Fruit fly (Drosophila melanogaster) whole organism, embryonic: ENCODE results near the gene DEF8.

Experiments used
- Awh ChIP-seq: fragments of 200-800 bp; sonication (Bioruptor generic); IDR thresholded peaks from 2 replicates; pipeline ENCODE4, ENCODE4 v1.3.6; 2022; ENCODE audit warnings: missing biosample characterization, missing genetic modification characterization
- CG12219 ChIP-seq: fragments of 200-800 bp; sonication (Bioruptor generic); optimal IDR thresholded peaks from 3 replicates; lab custom pipeline; 2018; ENCODE audit warnings: missing biosample characterization, mild to moderate bottlenecking, missing genetic modification characterization
- CG12769 ChIP-seq: fragments of 200-800 bp; sonication (Bioruptor generic); optimal IDR thresholded peaks from 2 replicates; lab custom pipeline; 2019; ENCODE audit warnings: missing biosample characterization, mild to moderate bottlenecking, missing genetic modification characterization, moderate library complexity
- CG13624 ChIP-seq: fragments of 200-800 bp; sonication (Bioruptor generic); optimal IDR thresholded peaks from 2 replicates; lab custom pipeline; 2016; ENCODE audit warnings: missing biosample characterization, missing genetic modification characterization
- CG14860 ChIP-seq: fragments of 200-800 bp; sonication (Bioruptor generic); IDR thresholded peaks from 3 replicates; pipeline ENCODE4 v1.3.6; 2022; ENCODE audit warnings: missing biosample characterization, missing genetic modification characterization; ENCODE audit not compliant: partially characterized antibody
- CG1602 ChIP-seq: fragments of 200-800 bp; sonication (Bioruptor generic); optimal IDR thresholded peaks from 3 replicates; lab custom pipeline; 2016; ENCODE audit warnings: missing biosample characterization, missing genetic modification characterization
- CG16815 ChIP-seq: fragments of 200-800 bp; sonication (Bioruptor generic); optimal IDR thresholded peaks from 3 replicates; lab custom pipeline; 2017; ENCODE audit warnings: missing biosample characterization, mild to moderate bottlenecking, missing genetic modification characterization
- CG17568 ChIP-seq: fragments of 200-800 bp; sonication (Bioruptor generic); optimal IDR thresholded peaks from 2 replicates; lab custom pipeline; 2018; ENCODE audit warnings: missing biosample characterization, mild to moderate bottlenecking, missing genetic modification characterization, moderate library complexity
- CG18619 ChIP-seq: fragments of 200-800 bp; sonication (Bioruptor generic); optimal IDR thresholded peaks from 3 replicates; lab custom pipeline; 2017; ENCODE audit warnings: missing biosample characterization, mild to moderate bottlenecking, missing genetic modification characterization
- CG18764 ChIP-seq: fragments of 200-800 bp; sonication (Bioruptor generic); optimal IDR thresholded peaks from 3 replicates; lab custom pipeline; 2016; ENCODE audit warnings: missing biosample characterization, missing genetic modification characterization
- CG2199 ChIP-seq: fragments of 200-800 bp; sonication (Bioruptor generic); IDR thresholded peaks from 3 replicates; pipeline ENCODE4 v1.3.6; 2022; ENCODE audit warnings: missing biosample characterization, missing genetic modification characterization
- CG32767 ChIP-seq: fragments of 200-800 bp; sonication (Bioruptor generic); IDR thresholded peaks from 2 replicates; pipeline ENCODE4 v1.3.6; 2022; ENCODE audit warnings: missing biosample characterization, missing genetic modification characterization
- CG32772 ChIP-seq: fragments of 200-800 bp; sonication (Bioruptor generic); IDR thresholded peaks from 2 replicates; pipeline ENCODE4 v1.3.6; 2022; ENCODE audit warnings: missing biosample characterization, missing genetic modification characterization
- CG3847 ChIP-seq: fragments of 200-800 bp; sonication (Bioruptor generic); IDR thresholded peaks from 2 replicates; pipeline ENCODE4 v1.3.6; 2022; ENCODE audit warnings: missing biosample characterization, missing genetic modification characterization
- CG6765 ChIP-seq: fragments of 200-800 bp; sonication (Bioruptor generic); optimal IDR thresholded peaks from 3 replicates; lab custom pipeline; 2017; ENCODE audit warnings: missing biosample characterization, mild to moderate bottlenecking, missing genetic modification characterization
- CG7271 ChIP-seq: fragments of 200-800 bp; sonication (Bioruptor generic); optimal IDR thresholded peaks from 2 replicates; lab custom pipeline; 2018; ENCODE audit warnings: missing biosample characterization, mild to moderate bottlenecking, missing genetic modification characterization, moderate library complexity
- CG8765 ChIP-seq: fragments of 200-800 bp; sonication (Bioruptor generic); IDR thresholded peaks from 2 replicates; pipeline ENCODE4 v1.3.6; 2022; ENCODE audit warnings: missing biosample characterization, missing genetic modification characterization
- CG9876 ChIP-seq: fragments of 200-800 bp; sonication (Bioruptor generic); optimal IDR thresholded peaks from 2 replicates; lab custom pipeline; 2016; ENCODE audit warnings: missing biosample characterization, missing genetic modification characterization
- Fer1 ChIP-seq: fragments of 200-800 bp; sonication (Bioruptor generic); optimal IDR thresholded peaks from 2 replicates; lab custom pipeline; 2017; ENCODE audit warnings: missing biosample characterization, mild to moderate bottlenecking, missing genetic modification characterization
- Gug ChIP-seq: fragments of 200-800 bp; sonication (Bioruptor generic); IDR thresholded peaks from 4 replicates; pipeline ENCODE4 v1.3.6; 2022; ENCODE audit warnings: missing biosample characterization, missing genetic modification characterization
- HHEX ChIP-seq: fragments of 200-800 bp; sonication (Bioruptor generic); optimal IDR thresholded peaks from 3 replicates; lab custom pipeline; 2017; ENCODE audit warnings: missing biosample characterization, mild to moderate bottlenecking, missing genetic modification characterization, missing genetic modification reagents
- MBD-R2 ChIP-seq: fragments of 200-800 bp; sonication (Bioruptor generic); IDR thresholded peaks from 2 replicates; pipeline ENCODE4 v1.3.6; 2022; ENCODE audit warnings: missing biosample characterization, missing genetic modification characterization
- MTF-1 ChIP-seq: fragments of 200-800 bp; sonication (Bioruptor generic); optimal IDR thresholded peaks from 2 replicates; lab custom pipeline; 2018; ENCODE audit warnings: missing biosample characterization, mild to moderate bottlenecking, missing genetic modification characterization, borderline replicate concordance
- Mad ChIP-seq: fragments of 200-800 bp; sonication (Bioruptor generic); optimal IDR thresholded peaks from 2 replicates; lab custom pipeline; 2016; ENCODE audit warnings: missing biosample characterization, missing genetic modification characterization
- Oli ChIP-seq: fragments of 200-800 bp; sonication (Bioruptor generic); optimal IDR thresholded peaks from 2 replicates; lab custom pipeline; 2018; ENCODE audit warnings: missing biosample characterization, mild to moderate bottlenecking, missing genetic modification characterization, moderate library complexity
- Sox100B ChIP-seq: fragments of 200-800 bp; sonication (Bioruptor generic); optimal IDR thresholded peaks from 3 replicates; lab custom pipeline; 2018; ENCODE audit warnings: missing biosample characterization, mild to moderate bottlenecking, missing genetic modification characterization
- Trl ChIP-seq, 3 experiments: fragments of >200 bp in 2 of 3; fragments of 200-800 bp in 1 of 3; sonication (Bioruptor generic) in 1 of 3; optimal IDR thresholded peaks; 2 replicates in 1 of 3; 3 replicates in 2 of 3; lab custom pipeline; 2016 to 2017; ENCODE audit warnings: missing biosample characterization in 1 of 3, missing genetic modification characterization in 1 of 3
- Usf ChIP-seq: fragments of 200-800 bp; sonication (Bioruptor generic); optimal IDR thresholded peaks from 2 replicates; lab custom pipeline; 2017; ENCODE audit warnings: missing genotype, missing biosample characterization, missing genetic modification characterization
- ash1 ChIP-seq: fragments of 200-800 bp; sonication (Bioruptor generic); optimal IDR thresholded peaks from 2 replicates; lab custom pipeline; 2018; ENCODE audit warnings: missing biosample characterization, mild to moderate bottlenecking, missing genetic modification characterization
- cwo ChIP-seq: fragments of 200-800 bp; sonication (Bioruptor generic); optimal IDR thresholded peaks from 3 replicates; lab custom pipeline; 2017; ENCODE audit warnings: missing biosample characterization, missing genetic modification characterization, mild to moderate bottlenecking, moderate library complexity, missing genetic modification reagents
- da ChIP-seq: fragments of 200-800 bp; sonication (Bioruptor generic); optimal IDR thresholded peaks from 2 replicates; lab custom pipeline; 2016; ENCODE audit warnings: missing biosample characterization, missing genetic modification characterization
- en ChIP-seq: fragments of 200-800 bp; sonication (Bioruptor generic); optimal IDR thresholded peaks from 2 replicates; lab custom pipeline; 2016; ENCODE audit warnings: missing biosample characterization, missing genetic modification characterization
- gfzf ChIP-seq: fragments of 200-800 bp; sonication (Bioruptor generic); optimal IDR thresholded peaks from 2 replicates; lab custom pipeline; 2016; ENCODE audit warnings: missing biosample characterization, mild to moderate bottlenecking, missing genetic modification characterization, moderate library complexity
- gro ChIP-seq: fragments of 200-800 bp; sonication (Bioruptor generic); optimal IDR thresholded peaks from 2 replicates; lab custom pipeline; 2016; ENCODE audit warnings: missing biosample characterization, missing genetic modification characterization
- insv ChIP-seq, 2 experiments: fragments of 200-800 bp; sonication (Bioruptor generic); optimal IDR thresholded peaks; 3 replicates each; lab custom pipeline; 2016 to 2018; ENCODE audit warnings: missing biosample characterization in 2 of 2, missing genetic modification characterization in 2 of 2
- inv ChIP-seq: fragments of 200-800 bp; sonication (Bioruptor generic); IDR thresholded peaks from 2 replicates; pipeline ENCODE4 v1.3.6; 2022; ENCODE audit warnings: missing biosample characterization, missing genetic modification characterization; ENCODE audit not compliant: partially characterized antibody
- odd ChIP-seq: fragments of 200-800 bp; sonication (Bioruptor generic); optimal IDR thresholded peaks from 2 replicates; lab custom pipeline; 2017; ENCODE audit warnings: missing biosample characterization, mild to moderate bottlenecking, missing genetic modification characterization
- pnt ChIP-seq: fragments of 200-800 bp; sonication (Bioruptor generic); optimal IDR thresholded peaks from 3 replicates; lab custom pipeline; 2016; ENCODE audit warnings: missing biosample characterization, missing genetic modification characterization
- pros ChIP-seq: fragments of 200-800 bp; sonication (Bioruptor generic); optimal IDR thresholded peaks from 3 replicates; lab custom pipeline; 2019; ENCODE audit warnings: missing biosample characterization, mild to moderate bottlenecking, missing genetic modification characterization, moderate library complexity
- pzg ChIP-seq: fragments of 200-800 bp; sonication (Bioruptor generic); optimal IDR thresholded peaks from 3 replicates; lab custom pipeline; 2018; ENCODE audit warnings: missing biosample characterization, mild to moderate bottlenecking, missing genetic modification characterization, moderate library complexity
- row ChIP-seq: fragments of 200-800 bp; sonication (Bioruptor generic); IDR thresholded peaks from 3 replicates; pipeline ENCODE4 v1.3.6; 2022; ENCODE audit warnings: missing biosample characterization, missing genetic modification characterization
- schlank ChIP-seq: fragments of 200-800 bp; sonication (Bioruptor generic); optimal IDR thresholded peaks from 2 replicates; lab custom pipeline; 2018; ENCODE audit warnings: missing biosample characterization, mild to moderate bottlenecking, missing genetic modification characterization
- sens-2 ChIP-seq: fragments of 200-800 bp; sonication (Bioruptor generic); IDR thresholded peaks from 2 replicates; pipeline ENCODE4 v1.3.6; 2022; ENCODE audit warnings: missing biosample characterization, missing genetic modification characterization
- seq ChIP-seq: fragments of 200-800 bp; sonication (Bioruptor generic); IDR thresholded peaks from 2 replicates; pipeline ENCODE4 v1.3.6; 2022; ENCODE audit warnings: missing biosample characterization, missing genetic modification characterization
- sim ChIP-seq: fragments of 200-800 bp; sonication (Bioruptor generic); IDR thresholded peaks from 2 replicates; pipeline ENCODE4 v1.3.6; 2022; ENCODE audit warnings: missing biosample characterization, missing genetic modification characterization
- tgo ChIP-seq: fragments of 200-800 bp; sonication (Bioruptor generic); IDR thresholded peaks from 3 replicates; pipeline ENCODE4 v1.3.6; 2022; ENCODE audit warnings: missing biosample characterization, missing genetic modification characterization
- vfl ChIP-seq: fragments of 200-800 bp; sonication (Bioruptor generic); optimal IDR thresholded peaks from 2 replicates; lab custom pipeline; 2016; ENCODE audit warnings: missing biosample characterization, missing genetic modification characterization
- zen ChIP-seq: fragments of 200-800 bp; sonication (Bioruptor generic); optimal IDR thresholded peaks from 3 replicates; lab custom pipeline; 2018; ENCODE audit warnings: missing biosample characterization, mild to moderate bottlenecking, missing genetic modification characterization, moderate library complexity

Gene DEF8

dm6 chr3L:12111081-12111958 is 20.6 kb upstream of the DEF8 start (continued):
- TF ChIP-seq zen (tag; lab: Kevin White, UChicago) (peak; percentile 82), insv (GFP tag; optimal IDR thresholded peaks at IDR 0.05; lab: Kevin White, UChicago) (peak in 1 of 2 experiments; percentile 76), CG1602 (GFP tag; lab: Kevin White, UChicago) (peak; percentile 79), CG32767 (GFP tag; lab: Robert Waterston, UW) (peak; percentile 82), CG18764 (GFP tag; lab: Kevin White, UChicago) (peak; percentile 62), seq (GFP tag; lab: Robert Waterston, UW) (no peak), Oli (tag; lab: Kevin White, UChicago) (peak; percentile 87), CG32772 (GFP tag; lab: Robert Waterston, UW) (peak; percentile 65; the same call in 1 of the 2 replicates), pzg (GFP tag; lab: Kevin White, UChicago) (no peak), CG12219 (GFP tag; lab: Kevin White, UChicago) (no peak), Usf (GFP tag; lab: Kevin White, UChicago) (peak; percentile 50), CG17568 (GFP tag; lab: Kevin White, UChicago) (no peak), MTF-1 (GFP tag; lab: Kevin White, UChicago) (peak; percentile 27), CG8765 (no peak), CG6765 (peak; percentile 24), en (no peak), MBD-R2 (GFP tag; lab: Robert Waterston, UW) (0 out of 2 replicates have a peak, but pooled peaks have one; percentile 11), CG7271 (tag; lab: Kevin White, UChicago) (peak; percentile 84), CG14860 (no peak), CG18619 (GFP tag; lab: Kevin White, UChicago) (peak; percentile 79), sim (GFP tag; lab: Robert Waterston, UW) (peak; percentile 51; the same call in 1 of the 2 replicates), CG12769 (no peak), CG2199 (peak; percentile 74; the same call in 1 of the 3 replicates), CG13624 (peak; percentile 47), vfl (GFP tag; lab: Kevin White, UChicago) (no peak), Sox100B (GFP tag; lab: Kevin White, UChicago) (peak; percentile 90), CG3847 (GFP tag; lab: Robert Waterston, UW) (peak; percentile 30; the same call in 1 of the 2 replicates), gfzf (no peak), HHEX (GFP tag; lab: Kevin White, UChicago) (peak; percentile 73), da (GFP tag; lab: Kevin White, UChicago) (no peak), pros (no peak), Trl (optimal IDR thresholded peaks at IDR 0.05; lab: Kevin White, UChicago) (peak; percentile 53 to 75), Trl (GFP tag; optimal IDR thresholded peaks at IDR 0.05; lab: Kevin White, UChicago) (peak; percentile 25), Fer1 (GFP tag; lab: Kevin White, UChicago) (peak; percentile 67), tgo (peak; percentile 79), CG9876 (GFP tag; lab: Kevin White, UChicago) (no peak), pnt (GFP tag; lab: Kevin White, UChicago) (no peak), Gug (0 out of 4 replicates have a peak, but pooled peaks have one; percentile 30), sens-2 (GFP tag; lab: Robert Waterston, UW) (no peak), Awh (GFP tag; lab: Robert Waterston, UW) (0 out of 2 replicates have a peak, but pooled peaks have one; percentile 38), CG16815 (GFP tag; lab: Kevin White, UChicago) (peak; percentile 69), odd (GFP tag; lab: Kevin White, UChicago) (peak; percentile 81), inv (GFP tag; lab: Robert Waterston, UW) (no peak), cwo (GFP tag; lab: Kevin White, UChicago) (peak; percentile 77), row (GFP tag; lab: Robert Waterston, UW) (peak; percentile 77), gro (GFP tag; lab: Kevin White, UChicago) (no peak), Mad (GFP tag; lab: Kevin White, UChicago) (no peak), schlank (tag; lab: Kevin White, UChicago) (no peak), ash1 (GFP tag; lab: Kevin White, UChicago) (no peak)
